Fruit fly (Drosophila melanogaster): Measurements from ENCODE around the gene Rox8.

The Rox8 gene

DNA sequence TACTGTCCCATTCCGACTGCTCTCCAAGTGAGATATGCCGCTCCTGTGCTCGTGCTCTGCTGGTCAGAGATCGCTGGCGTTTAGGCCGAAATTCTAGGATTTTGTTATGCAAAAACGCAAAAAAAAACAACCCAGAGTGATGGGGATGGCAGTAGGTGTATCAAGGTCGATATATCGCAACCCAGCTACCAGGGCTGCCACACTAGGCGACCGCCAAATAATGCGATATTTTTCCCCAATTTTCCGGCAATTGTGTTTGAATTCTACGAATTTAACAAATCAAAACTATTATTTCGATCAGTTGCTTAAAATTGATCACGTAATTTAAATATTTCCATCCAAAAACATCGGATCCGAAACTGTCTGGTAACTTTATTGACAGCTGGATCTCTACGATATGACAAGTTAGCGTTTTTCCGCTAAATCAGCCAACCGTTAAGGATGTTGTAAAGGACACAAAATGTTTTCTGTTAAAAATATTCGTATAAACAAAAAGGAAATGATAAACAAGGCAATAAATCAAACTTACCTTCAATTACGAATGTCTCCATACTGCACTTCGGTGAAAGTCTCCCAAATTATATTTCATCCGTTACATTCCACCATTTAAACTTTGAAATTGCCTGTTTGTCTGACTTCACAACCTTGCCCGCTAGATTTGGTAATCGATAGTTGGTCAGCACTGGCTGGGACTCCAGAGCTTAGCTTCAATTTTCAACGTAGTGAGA, 10.4 kb downstream of the Rox8 start, which contains the start of gene spas (continued):
- TF ChIP-seq Dip3 (GFP tag; optimal IDR thresholded peaks at IDR 0.05) (peak; percentile 78), cad (GFP tag; optimal IDR thresholded peaks at IDR 0.05) (no peak), mirr (GFP tag; optimal IDR thresholded peaks at IDR 0.05) (peak; percentile 3), eve (GFP tag; optimal IDR thresholded peaks at IDR 0.05) (no peak), sim (GFP tag; IDR thresholded peaks at IDR 0.05) (peak; percentile 66), CG7271 (tag; optimal IDR thresholded peaks at IDR 0.05) (peak; percentile 21), Sox102F (GFP tag; optimal IDR thresholded peaks at IDR 0.05) (no peak), CG13123 (GFP tag; optimal IDR thresholded peaks at IDR 0.05) (peak; percentile 52), al (GFP tag; IDR thresholded peaks at IDR 0.05) (peak; percentile 63; the same call in 1 of the 2 replicates), nmo (GFP tag; optimal IDR thresholded peaks at IDR 0.05) (peak; percentile 87), CG17361 (GFP tag; IDR thresholded peaks at IDR 0.05) (peak; percentile 86), CG30403 (GFP tag; optimal IDR thresholded peaks at IDR 0.05) (peak; percentile 82), dpn (GFP tag; optimal IDR thresholded peaks at IDR 0.05) (peak; percentile 69 to 79), Atf-2 (GFP tag; optimal IDR thresholded peaks at IDR 0.05) (peak; percentile 59), jigr1 (GFP tag; IDR thresholded peaks at IDR 0.05) (no peak; the same call in 2 of the 3 replicates), CG9215 (GFP tag; IDR thresholded peaks at IDR 0.05) (peak; percentile 78), CG10565 (GFP tag; optimal IDR thresholded peaks at IDR 0.05) (no peak), salm (tag; optimal IDR thresholded peaks at IDR 0.05) (no peak), CG2116 (GFP tag; optimal IDR thresholded peaks at IDR 0.05) (peak; percentile 63), CG14710 (tag; optimal IDR thresholded peaks at IDR 0.05) (peak; percentile 84), ci (GFP tag; IDR thresholded peaks at IDR 0.05) (peak; percentile 76; the same call in 2 of the 3 replicates), seq (GFP tag; IDR thresholded peaks at IDR 0.05) (no peak), sisA (GFP tag; IDR thresholded peaks at IDR 0.05) (peak; percentile 87), Tbp (GFP tag; optimal IDR thresholded peaks at IDR 0.05) (no peak), CG1832 (GFP tag; optimal IDR thresholded peaks at IDR 0.05) (no peak), CG6654 (GFP tag; optimal IDR thresholded peaks at IDR 0.05) (no peak), CG3407 (GFP tag; optimal IDR thresholded peaks at IDR 0.05) (peak; percentile 46), B-H1 (GFP tag; IDR thresholded peaks at IDR 0.05) (peak; percentile 60; the same call in 1 of the 3 replicates), NC2β (GFP tag; optimal IDR thresholded peaks at IDR 0.05) (no peak), Ets65A (GFP tag) (peak; percentile 96), Meics (GFP tag; optimal IDR thresholded peaks at IDR 0.05) (peak; percentile 54), Gsc (GFP tag; IDR thresholded peaks at IDR 0.05) (peak; percentile 49; the same call in 1 of the 2 replicates), CG9876 (GFP tag; optimal IDR thresholded peaks at IDR 0.05) (peak; percentile 31), HmgD (GFP tag; optimal IDR thresholded peaks at IDR 0.05) (peak; percentile 50), MBD-R2 (GFP tag; IDR thresholded peaks at IDR 0.05) (peak; percentile 87), CG5180 (GFP tag; optimal IDR thresholded peaks at IDR 0.05) (no peak), Bdp1 (GFP tag; optimal IDR thresholded peaks at IDR 0.05) (peak; percentile 65), CG9609 (GFP tag; optimal IDR thresholded peaks at IDR 0.05) (peak; percentile 81), CG3726 (GFP tag; IDR thresholded peaks at IDR 0.05) (peak; percentile 33; the same call in 2 of the 3 replicates), crp (GFP tag; optimal IDR thresholded peaks at IDR 0.05) (peak in 1 of 2 experiments; percentile 81), NfI (GFP tag; optimal IDR thresholded peaks at IDR 0.05) (peak; percentile 69), fd3F (GFP tag; optimal IDR thresholded peaks at IDR 0.05) (peak; percentile 40), CG2678 (tag; optimal IDR thresholded peaks at IDR 0.05) (peak; percentile 63), amos (GFP tag; IDR thresholded peaks at IDR 0.05; ENCODE audit: partially characterized antibody) (peak; percentile 96), repo (GFP tag; optimal IDR thresholded peaks at IDR 0.05) (peak; percentile 12), vfl (GFP tag; optimal IDR thresholded peaks at IDR 0.05) (peak; percentile 45), tup (GFP tag; optimal IDR thresholded peaks at IDR 0.05) (peak; percentile 25), CG32532 (GFP tag; IDR thresholded peaks at IDR 0.05) (peak; percentile 76), CG12219 (GFP tag; optimal IDR thresholded peaks at IDR 0.05) (peak; percentile 11), Ets97D (GFP tag; optimal IDR thresholded peaks at IDR 0.05) (peak; percentile 58)

Measured in whole organism, embryonic.